Worm (Caenorhabditis elegans): ENCODE measurements around the gene cutl-22.

cutl-22 gene

DNA sequence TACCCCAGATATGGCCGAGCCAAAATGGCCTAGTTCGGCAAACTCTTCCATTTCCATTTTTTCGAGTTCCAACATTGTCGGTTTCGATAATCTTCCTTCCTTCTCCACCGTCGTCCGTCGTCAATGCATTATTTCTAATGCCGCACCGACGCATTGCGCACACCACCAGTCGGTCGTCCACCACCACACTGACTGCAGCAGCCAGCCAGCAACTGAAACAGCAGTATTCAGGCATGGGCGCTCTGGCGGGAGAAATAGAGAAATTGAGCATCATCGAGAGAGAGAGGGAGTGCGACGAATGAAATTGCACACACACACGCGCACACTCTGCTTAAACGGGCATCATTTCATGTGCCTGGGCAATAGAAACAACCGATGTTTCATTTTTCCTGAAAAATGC, 12.4 kb downstream of the cutl-22 start (continued):
- TF ChIP-seq hlh-11 (tag; optimal IDR thresholded peaks at IDR 0.05) (peak; percentile 78), madf-9 (GFP tag; conservative IDR thresholded peaks at IDR 0.05) (0 out of 2 replicates have a peak, but pooled peaks have one; percentile 24), Y75B8A.6 (GFP tag; IDR thresholded peaks at IDR 0.05) (no peak), nhr-28 (tag; optimal IDR thresholded peaks at IDR 0.05) (no peak), zag-1 (tag; optimal IDR thresholded peaks at IDR 0.05) (no peak), gei-8 (GFP tag; optimal IDR thresholded peaks at IDR 0.05) (no peak), F10B5.3 (tag; optimal IDR thresholded peaks at IDR 0.05) (no peak), tag-97 (GFP tag; IDR thresholded peaks at IDR 0.05) (no peak), mdl-1 (tag; optimal IDR thresholded peaks at IDR 0.05) (peak in 1 of 2 experiments; percentile 71), skn-1 (tag; optimal IDR thresholded peaks at IDR 0.05) (no peak), fos-1 (tag; optimal IDR thresholded peaks at IDR 0.05) (no peak), arid-1 (GFP tag; conservative IDR thresholded peaks at IDR 0.05) (0 out of 2 replicates have a peak, but pooled peaks have one; percentile 20), nhr-41 (GFP tag; IDR thresholded peaks at IDR 0.05) (no peak), lin-38 (GFP tag; IDR thresholded peaks at IDR 0.05) (peak; percentile 22; the same call in 1 of the 2 replicates), lim-7 (GFP tag; IDR thresholded peaks at IDR 0.05) (no peak; the same call in 1 of the 2 replicates), egl-27 (tag; optimal IDR thresholded peaks at IDR 0.05) (no peak), daf-12 (tag; optimal IDR thresholded peaks at IDR 0.05) (no peak), ceh-28 (tag; optimal IDR thresholded peaks at IDR 0.05) (no peak), D1046.2 (GFP tag; IDR thresholded peaks at IDR 0.05) (no peak), ceh-62 (tag; optimal IDR thresholded peaks at IDR 0.05) (no peak), set-16 (GFP tag; IDR thresholded peaks at IDR 0.05) (peak; percentile 67), nhr-42 (GFP tag; IDR thresholded peaks at IDR 0.05) (no peak), T20F7.1 (GFP tag; optimal IDR thresholded peaks at IDR 0.05) (no peak), lin-1 (GFP tag; IDR thresholded peaks at IDR 0.05) (no peak), fkh-10 (GFP tag; optimal IDR thresholded peaks at IDR 0.05) (no peak), nhr-6 (tag; optimal IDR thresholded peaks at IDR 0.05) (no peak), lin-39 (tag; optimal IDR thresholded peaks at IDR 0.05) (no peak), jun-1 (tag; optimal IDR thresholded peaks at IDR 0.05) (no peak), nhr-10 (tag; optimal IDR thresholded peaks at IDR 0.05) (no peak), pha-4 (GFP tag; IDR thresholded peaks at IDR 0.05) (no peak; the same call in 1 of the 2 replicates), pha-4 (tag; optimal IDR thresholded peaks at IDR 0.05) (no peak), lin-13 (GFP tag; optimal IDR thresholded peaks at IDR 0.05) (no peak), F49E8.2 (tag; optimal IDR thresholded peaks at IDR 0.05; ENCODE audit: borderline replicate concordance) (no peak)

DNA sequence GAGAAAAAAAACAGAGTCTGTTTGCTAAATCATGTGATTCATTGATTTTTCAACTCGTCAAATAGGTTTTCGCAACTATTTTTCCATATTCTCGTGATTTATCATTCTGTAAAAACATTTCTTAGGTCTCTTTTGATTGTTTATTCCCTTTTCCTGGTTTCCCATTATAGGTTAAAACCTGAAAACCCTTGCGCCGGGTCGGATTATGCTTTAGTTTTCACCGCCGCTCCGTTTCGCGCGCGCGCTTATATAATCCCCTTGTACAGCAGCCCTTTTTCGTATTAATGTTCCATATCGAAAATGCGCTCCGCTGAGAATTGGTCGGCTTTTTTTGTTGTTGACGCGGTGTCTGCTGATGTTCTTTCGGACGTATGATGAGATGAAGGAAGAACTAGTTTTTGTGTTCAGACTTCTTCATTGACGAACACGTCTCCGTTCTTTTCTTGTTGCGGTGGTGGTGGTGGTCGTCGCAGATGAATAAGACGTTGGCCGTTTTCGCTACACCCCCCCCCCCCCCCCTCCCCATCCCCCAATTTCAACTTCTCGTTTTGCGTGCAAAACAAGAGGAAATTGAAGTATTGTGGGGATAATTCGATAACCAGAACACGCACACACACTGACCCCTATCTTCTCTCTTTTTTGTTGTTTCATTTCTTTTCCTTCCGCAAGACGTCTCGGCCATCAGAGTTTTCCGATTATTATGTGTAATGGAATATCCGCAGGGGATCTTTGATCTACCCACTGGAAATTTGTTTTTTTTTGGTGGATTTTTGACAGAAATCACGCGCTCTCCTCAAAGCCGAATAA, 13.1 kb downstream of the cutl-22 start:
- peak; percentile 98 for TF ChIP-seq aha-1 (tag)
- TF ChIP-seq lin-15B (tag; optimal IDR thresholded peaks at IDR 0.05) = no peak
- TF ChIP-seq nhr-28 (tag; optimal IDR thresholded peaks at IDR 0.05) = peak; percentile 23
- peak; percentile 35; the same call in 1 of the 2 replicates for TF ChIP-seq T26A8.4 (GFP tag; IDR thresholded peaks at IDR 0.05)
- TF ChIP-seq daf-12 (tag; optimal IDR thresholded peaks at IDR 0.05) = no peak
- TF ChIP-seq lsy-2 (tag; optimal IDR thresholded peaks at IDR 0.05) = peak in 1 of 2 experiments; percentile 20
- peak; percentile 36 for TF ChIP-seq mxl-3 (GFP tag; optimal IDR thresholded peaks at IDR 0.05)
- TF ChIP-seq unc-62 (GFP tag; optimal IDR thresholded peaks at IDR 0.05 in 1 of 2) = peak in 1 of 2 experiments; percentile 41
- TF ChIP-seq unc-62 (tag; optimal IDR thresholded peaks at IDR 0.05) = no peak
- no peak for TF ChIP-seq hmg-1.1 (GFP tag; IDR thresholded peaks at IDR 0.05)
- TF ChIP-seq tag-97 (GFP tag; IDR thresholded peaks at IDR 0.05) = no peak
- 0 out of 2 replicates have a peak, but pooled peaks have one; percentile 33 for TF ChIP-seq lin-29 (GFP tag; IDR thresholded peaks at IDR 0.05)
- TF ChIP-seq Y48G9A.11 (GFP tag; IDR thresholded peaks at IDR 0.05) = no peak
- TF ChIP-seq hlh-30 (tag; optimal IDR thresholded peaks at IDR 0.05; ENCODE audit: insufficient read depth) = peak; percentile 55
- TF ChIP-seq nhr-111 (GFP tag; optimal IDR thresholded peaks at IDR 0.05) = peak; percentile 30
- peak in 1 of 2 experiments; percentile 5 for TF ChIP-seq hif-1 (tag; optimal IDR thresholded peaks at IDR 0.05)
- peak; percentile 33 for TF ChIP-seq mes-2 (tag; optimal IDR thresholded peaks at IDR 0.05; ENCODE audit: poor library complexity, severe bottlenecking)
- no peak for TF ChIP-seq dpl-1 (GFP tag; optimal IDR thresholded peaks at IDR 0.05)
- peak; percentile 6 for TF ChIP-seq nhr-6 (tag; optimal IDR thresholded peaks at IDR 0.05)
- no peak for TF ChIP-seq dve-1 (tag; optimal IDR thresholded peaks at IDR 0.05; ENCODE audit: insufficient read depth)
- TF ChIP-seq hlh-11 (tag; optimal IDR thresholded peaks at IDR 0.05) = peak; percentile 57
- peak; percentile 37; the same call in 1 of the 2 replicates for TF ChIP-seq tra-1 (GFP tag; IDR thresholded peaks at IDR 0.05)
- peak; percentile 60 for TF ChIP-seq set-16 (GFP tag; IDR thresholded peaks at IDR 0.05)
